Worm (Caenorhabditis elegans) whole organism, L2 larva: ENCODE measurements around the gene got-1.2.

Experiments
- ZK546.5 ChIP-seq: sonication (generic microtip); optimal IDR thresholded peaks from 2 replicates; lab custom pipeline; 2017; ENCODE audit warnings: missing biosample characterization, missing genetic modification characterization
- ama-1 ChIP-seq: fragments of 150-350 bp; optimal IDR thresholded peaks from 2 replicates; lab custom pipeline; 2018; ENCODE audit warnings: inconsistent platforms
- lsy-2 ChIP-seq, 2 experiments: fragments of 150-350 bp in 1 of 2; sonication (generic microtip) in 1 of 2; optimal IDR thresholded peaks; 2 replicates each; lab custom pipeline; 2014 to 2017; ENCODE audit warnings: missing biosample characterization in 2 of 2, missing genetic modification characterization in 2 of 2
- nhr-237 ChIP-seq: fragments of 150-350 bp; optimal IDR thresholded peaks from 2 replicates; lab custom pipeline; 2014; ENCODE audit warnings: missing biosample characterization, missing genetic modification characterization
- nhr-25 ChIP-seq: fragments of 150-350 bp; sonication (generic microtip); optimal IDR thresholded peaks from 3 replicates; lab custom pipeline; 2014; ENCODE audit warnings: missing biosample characterization, missing genetic modification characterization
- sma-9 ChIP-seq, 2 experiments: fragments of 150-350 bp in 1 of 2; sonication (generic microtip) in 1 of 2; optimal IDR thresholded peaks; 2 replicates each; lab custom pipeline; 2014 to 2016; ENCODE audit warnings: missing genetic modification characterization in 2 of 2, mild to moderate bottlenecking in 1 of 2, missing biosample characterization in 1 of 2, missing compliant biosample characterization in 1 of 2, missing genetic modification reagents in 1 of 2, moderate library complexity in 1 of 2

DNA sequence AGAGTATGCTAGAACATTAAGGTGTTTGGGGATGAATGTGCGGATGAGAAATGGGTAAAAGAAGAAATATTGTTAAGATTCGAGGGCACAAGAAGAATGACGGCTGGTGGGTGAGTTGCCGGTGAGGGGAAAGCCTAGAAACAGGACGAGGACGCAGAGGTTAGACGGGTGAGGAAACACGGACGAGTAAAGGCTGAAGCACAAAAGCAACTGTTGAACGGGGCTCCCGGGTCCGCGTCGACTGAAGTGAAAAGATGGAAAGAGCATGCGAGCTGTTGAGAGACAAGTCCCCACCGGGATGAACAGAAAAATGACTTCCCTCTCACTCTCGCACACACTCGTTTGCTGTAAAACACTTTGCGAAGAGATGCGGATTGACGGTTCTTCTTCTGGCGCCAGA is 19.0 kb upstream of the got-1.2 start:
- TF ChIP-seq nhr-25 (tag; lab: Kevin White, UChicago), result no peak
- TF ChIP-seq nhr-237 (tag; lab: Kevin White, UChicago), result no peak
- TF ChIP-seq lsy-2 (tag; optimal IDR thresholded peaks at IDR 0.05; lab: Kevin White, UChicago), result no peak
- TF ChIP-seq ZK546.5, result no peak
- no peak for TF ChIP-seq ama-1
- peak; percentile 12 for TF ChIP-seq sma-9 (GFP tag; optimal IDR thresholded peaks at IDR 0.05; lab: Kevin White, UChicago)
- no peak for TF ChIP-seq sma-9 (tag; optimal IDR thresholded peaks at IDR 0.05; lab: Kevin White, UChicago)
